Worm (Caenorhabditis elegans): Measurements from ENCODE around the gene B0507.3.

DNA sequence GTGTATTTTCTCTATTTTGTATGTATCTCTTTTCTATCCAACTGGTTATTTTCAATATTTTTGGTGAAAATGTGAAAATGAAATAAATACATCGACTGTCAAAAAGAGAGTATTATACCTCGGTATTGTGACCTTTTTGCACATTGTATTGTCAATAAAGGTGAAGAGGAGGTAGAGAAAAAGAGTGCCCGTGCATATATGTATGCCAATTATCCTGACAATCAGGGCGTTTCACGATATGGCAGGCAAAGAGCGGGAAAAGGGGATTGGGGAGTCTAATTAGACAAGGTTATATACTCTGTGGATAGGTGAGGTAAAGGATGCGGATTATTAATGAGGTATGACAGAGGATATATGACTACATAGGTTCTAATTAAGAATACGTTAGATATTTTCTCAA, 28.2 kb downstream of the B0507.3 start:
- TF ChIP-seq ceh-13 (GFP tag; optimal IDR thresholded peaks at IDR 0.05) (no peak), pes-1 (GFP tag; IDR thresholded peaks at IDR 0.05) (no peak), hnd-1 (tag; optimal IDR thresholded peaks at IDR 0.05) (no peak), flt-1 (GFP tag; IDR thresholded peaks at IDR 0.05) (no peak), ama-1 (optimal IDR thresholded peaks at IDR 0.05) (no peak), aly-1 (tag; optimal IDR thresholded peaks at IDR 0.05) (no peak), sea-1 (GFP tag; conservative IDR thresholded peaks at IDR 0.05) (no peak), B0310.2 (tag; optimal IDR thresholded peaks at IDR 0.05) (peak; percentile 12)

All from whole organism, early embryonic.